Worm (Caenorhabditis elegans): ENCODE measurements around the gene gln-5.

DNA sequence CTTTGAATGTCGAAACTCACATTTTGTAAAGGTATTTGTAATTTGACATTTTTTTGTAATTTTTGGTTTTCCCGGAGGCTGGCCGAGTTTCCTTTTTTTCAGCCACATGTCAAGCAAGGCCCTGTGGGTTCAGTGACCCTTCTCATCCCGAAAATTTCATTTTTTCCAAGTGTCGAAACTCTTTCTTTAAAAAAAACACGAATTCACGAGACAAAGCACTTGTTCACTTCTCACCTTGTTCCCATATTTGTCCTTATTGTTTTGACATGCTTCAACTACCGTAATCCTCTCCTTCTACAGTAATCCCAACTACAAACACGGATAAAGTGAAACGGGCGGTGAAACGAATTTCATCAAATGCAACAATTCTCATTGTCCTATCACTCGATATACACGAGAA, 1.8 kb upstream of the gln-5 start, which contains the start of gene lhfp-4:
- no peak for TF ChIP-seq tbx-7 (tag; optimal IDR thresholded peaks at IDR 0.05)
- TF ChIP-seq ama-1 (optimal IDR thresholded peaks at IDR 0.05), result no peak
- no peak for TF ChIP-seq sox-4 (tag; optimal IDR thresholded peaks at IDR 0.05)
- TF ChIP-seq lin-11 (tag; optimal IDR thresholded peaks at IDR 0.05), result no peak
- TF ChIP-seq fkh-10 (GFP tag; optimal IDR thresholded peaks at IDR 0.05), result no peak
- TF ChIP-seq T23F11.4 (GFP tag; optimal IDR thresholded peaks at IDR 0.05), result no peak

All from whole organism, late embryonic.